Worm (Caenorhabditis elegans): ENCODE data around the gene ZK892.3.

DNA sequence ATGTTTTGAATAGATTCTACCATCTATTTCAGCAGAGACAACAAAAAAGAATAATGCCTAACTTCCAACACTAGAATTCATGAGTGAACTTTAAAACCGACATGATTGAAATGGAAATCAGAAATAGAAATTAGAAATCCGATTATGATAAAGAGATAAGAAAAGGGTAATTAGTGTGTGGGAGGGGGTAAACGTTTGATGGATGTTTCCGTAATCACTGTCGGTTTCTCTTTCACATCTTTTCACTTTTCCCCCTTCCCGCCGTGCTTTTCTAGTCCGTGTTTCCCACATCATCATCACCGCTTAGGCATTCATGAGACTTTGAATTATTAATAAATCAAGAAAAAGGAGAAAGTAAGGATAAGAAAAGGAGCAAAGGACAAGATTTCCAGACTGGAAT is 44.0 kb downstream of the ZK892.3 start:
- TF ChIP-seq flt-1 (GFP tag; IDR thresholded peaks at IDR 0.05) (no peak), cog-1 (tag; optimal IDR thresholded peaks at IDR 0.05) (no peak), ref-1 (GFP tag; conservative IDR thresholded peaks at IDR 0.05) (no peak)

Data from whole organism, midembryonic.